Worm (Caenorhabditis elegans): Measurements from ENCODE around the gene ufd-3.

Gene ufd-3

ce11 chrII:9933947-9934383 is 6.6 kb upstream of the ufd-3 start (continued):
- TF ChIP-seq fos-1 (tag; optimal IDR thresholded peaks at IDR 0.05) = no peak
- no peak for TF ChIP-seq sox-4 (tag; optimal IDR thresholded peaks at IDR 0.05)
- TF ChIP-seq fkh-8 (tag; optimal IDR thresholded peaks at IDR 0.05) = no peak
- TF ChIP-seq nhr-47 (tag; optimal IDR thresholded peaks at IDR 0.05) = peak; percentile 48
- no peak for TF ChIP-seq lsy-2 (tag; optimal IDR thresholded peaks at IDR 0.05)
- no peak for TF ChIP-seq unc-62 (GFP tag; optimal IDR thresholded peaks at IDR 0.05)
- TF ChIP-seq aly-2 (tag; optimal IDR thresholded peaks at IDR 0.05) = peak; percentile 59
- TF ChIP-seq dsc-1 (tag; optimal IDR thresholded peaks at IDR 0.05) = no peak
- TF ChIP-seq zip-4 (GFP tag; optimal IDR thresholded peaks at IDR 0.05) = no peak
- no peak for TF ChIP-seq aha-1 (tag; optimal IDR thresholded peaks at IDR 0.05)
- no peak for TF ChIP-seq irx-1 (tag; optimal IDR thresholded peaks at IDR 0.05)
- TF ChIP-seq fkh-4 (tag; optimal IDR thresholded peaks at IDR 0.05; ENCODE audit: borderline replicate concordance) = no peak
- TF ChIP-seq nhr-90 (tag; optimal IDR thresholded peaks at IDR 0.05; ENCODE audit: poor library complexity) = peak; percentile 58
- no peak for TF ChIP-seq vab-15 (tag; optimal IDR thresholded peaks at IDR 0.05)
- TF ChIP-seq swsn-7 (tag; optimal IDR thresholded peaks at IDR 0.05) = no peak
- TF ChIP-seq elt-3 (tag; optimal IDR thresholded peaks at IDR 0.05) = no peak
- no peak for TF ChIP-seq nhr-11 (tag; optimal IDR thresholded peaks at IDR 0.05)
- TF ChIP-seq efl-1 (optimal IDR thresholded peaks at IDR 0.05) = no peak
- peak in 1 of 2 experiments; percentile 88 for TF ChIP-seq efl-1 (GFP tag; optimal IDR thresholded peaks at IDR 0.05 in 1 of 2)
- TF ChIP-seq ceh-88 (GFP tag; IDR thresholded peaks at IDR 0.05) = no peak
- no peak for TF ChIP-seq ceh-63 (GFP tag; optimal IDR thresholded peaks at IDR 0.05)
- peak; percentile 14 for TF ChIP-seq nhr-20 (tag; optimal IDR thresholded peaks at IDR 0.05)
- no peak; the same call in none of the 2 replicates for TF ChIP-seq nhr-19 (GFP tag; conservative IDR thresholded peaks at IDR 0.05)
- TF ChIP-seq isw-1 (GFP tag; IDR thresholded peaks at IDR 0.05) = no peak
- TF ChIP-seq nhr-84 (tag; optimal IDR thresholded peaks at IDR 0.05) = no peak
- TF ChIP-seq lin-15B (tag; optimal IDR thresholded peaks at IDR 0.05) = no peak
- no peak for TF ChIP-seq ceh-82 (tag; optimal IDR thresholded peaks at IDR 0.05)
- no peak for TF ChIP-seq unc-86 (tag; optimal IDR thresholded peaks at IDR 0.05)
- no peak for TF ChIP-seq egl-13 (tag; optimal IDR thresholded peaks at IDR 0.05)
- TF ChIP-seq lin-13 (GFP tag; optimal IDR thresholded peaks at IDR 0.05) = no peak
- peak; percentile 77 for TF ChIP-seq ama-1 (optimal IDR thresholded peaks at IDR 0.05)
- peak in 1 of 3 experiments; percentile 4 for TF ChIP-seq dpl-1 (GFP tag; optimal IDR thresholded peaks at IDR 0.05)
- no peak for TF ChIP-seq nhr-28 (tag; optimal IDR thresholded peaks at IDR 0.05)
- no peak for TF ChIP-seq lin-14 (GFP tag; optimal IDR thresholded peaks at IDR 0.05)
- no peak for TF ChIP-seq hlh-4 (tag; optimal IDR thresholded peaks at IDR 0.05)
- TF ChIP-seq ceh-90 (tag; optimal IDR thresholded peaks at IDR 0.05) = no peak

- no peak for TF ChIP-seq nhr-28 (tag; optimal IDR thresholded peaks at IDR 0.05)
- TF ChIP-seq ceh-63 (GFP tag; optimal IDR thresholded peaks at IDR 0.05) = no peak
- TF ChIP-seq mef-2 (tag; optimal IDR thresholded peaks at IDR 0.05) = no peak
- TF ChIP-seq hlh-17 (GFP tag; optimal IDR thresholded peaks at IDR 0.05; ENCODE audit: borderline replicate concordance) = peak; percentile 28
Observed at ce11 chrII:9934570-9934969, 6.0 kb upstream of the ufd-3 start.

DNA sequence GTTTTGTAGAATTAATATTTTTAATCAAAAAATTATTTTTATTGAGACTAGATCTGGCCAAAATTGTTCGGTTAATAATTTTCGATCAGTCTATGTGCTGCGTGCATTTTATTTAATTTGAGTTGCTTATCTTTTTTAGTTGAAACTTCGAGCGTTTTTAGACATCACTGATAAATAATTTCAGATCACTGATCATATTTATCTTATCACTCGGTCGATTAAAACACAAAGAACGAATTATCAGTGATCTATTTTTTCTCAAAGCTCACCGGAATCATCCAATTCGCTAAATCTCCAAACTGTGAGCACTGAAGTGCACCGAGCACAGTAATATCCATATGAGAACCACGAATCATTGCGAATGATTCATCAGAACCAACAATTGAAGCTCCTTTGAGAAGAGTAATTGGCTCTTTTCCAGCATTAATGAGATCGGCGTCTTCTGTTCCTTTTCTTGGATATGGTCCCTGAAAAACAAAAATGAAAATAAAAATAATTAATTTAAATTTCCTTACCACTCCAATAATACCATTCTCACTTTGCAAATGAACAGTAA is 5.4 kb upstream of the ufd-3 start:
- TF ChIP-seq efl-1 (optimal IDR thresholded peaks at IDR 0.05) = no peak
- peak in 1 of 2 experiments; percentile 57 for TF ChIP-seq efl-1 (GFP tag; optimal IDR thresholded peaks at IDR 0.05 in 1 of 2)
- peak in 1 of 2 experiments; percentile 14 for TF ChIP-seq lsy-2 (tag; optimal IDR thresholded peaks at IDR 0.05)
- TF ChIP-seq unc-130 (tag; optimal IDR thresholded peaks at IDR 0.05) = no peak
- TF ChIP-seq sox-4 (tag; optimal IDR thresholded peaks at IDR 0.05) = no peak
- no peak for TF ChIP-seq nhr-84 (tag; optimal IDR thresholded peaks at IDR 0.05)
- no peak for TF ChIP-seq lin-15B (tag; optimal IDR thresholded peaks at IDR 0.05)
- TF ChIP-seq aly-2 (tag; optimal IDR thresholded peaks at IDR 0.05) = no peak
- no peak for TF ChIP-seq blmp-1 (tag; optimal IDR thresholded peaks at IDR 0.05)
- no peak for TF ChIP-seq C34B4.2 (tag; optimal IDR thresholded peaks at IDR 0.05)
- TF ChIP-seq lin-35 (GFP tag; optimal IDR thresholded peaks at IDR 0.05) = peak in 1 of 2 experiments; percentile 11
- no peak for TF ChIP-seq nhr-76 (tag; optimal IDR thresholded peaks at IDR 0.05)
- TF ChIP-seq rnt-1 (tag; optimal IDR thresholded peaks at IDR 0.05) = peak; percentile 0
- no peak for TF ChIP-seq mep-1 (tag; optimal IDR thresholded peaks at IDR 0.05)
- no peak for TF ChIP-seq ets-5 (GFP tag; IDR thresholded peaks at IDR 0.05)
- TF ChIP-seq xbp-1 (tag; optimal IDR thresholded peaks at IDR 0.05) = no peak
- no peak for TF ChIP-seq pag-3 (tag; optimal IDR thresholded peaks at IDR 0.05; ENCODE audit: borderline replicate concordance, insufficient read depth)
- peak; percentile 37 for TF ChIP-seq nhr-85 (tag)
- TF ChIP-seq zag-1 (tag; optimal IDR thresholded peaks at IDR 0.05) = no peak
- TF ChIP-seq elt-3 (tag; optimal IDR thresholded peaks at IDR 0.05) = no peak
- no peak for TF ChIP-seq hlh-4 (tag; optimal IDR thresholded peaks at IDR 0.05)
- no peak for TF ChIP-seq grh-1 (GFP tag; IDR thresholded peaks at IDR 0.05)
